Fruit fly (Drosophila melanogaster) whole organism, wandering third instar larva: Measurements from ENCODE around the gene melt.

ENCODE experiments used
- CG32264 ChIP-seq: fragments of 200-800 bp; sonication (Bioruptor generic); optimal IDR thresholded peaks from 2 replicates; lab custom pipeline; 2016; ENCODE audit warnings: missing biosample characterization, missing genetic modification characterization
- CG9705 ChIP-seq: fragments of 200-800 bp; sonication (Bioruptor generic); optimal IDR thresholded peaks from 2 replicates; lab custom pipeline; 2018; ENCODE audit warnings: missing biosample characterization, mild to moderate bottlenecking, missing genetic modification characterization
- CrebA ChIP-seq: fragments of 200-800 bp; sonication (Bioruptor generic); optimal IDR thresholded peaks from 2 replicates; lab custom pipeline; 2016; ENCODE audit warnings: missing biosample characterization, mild to moderate bottlenecking, missing genetic modification characterization, borderline replicate concordance
- Dfd ChIP-seq: fragments of >200 bp; optimal IDR thresholded peaks from 2 replicates; lab custom pipeline; 2017; ENCODE audit warnings: missing biosample characterization, missing genetic modification characterization
- HLH106 ChIP-seq: fragments of 200-800 bp; optimal IDR thresholded peaks from 3 replicates; lab custom pipeline; 2019; ENCODE audit warnings: missing biosample characterization, mild to moderate bottlenecking, missing genetic modification characterization, moderate library complexity
- Hnf4 ChIP-seq: fragments of 200-800 bp; sonication (Bioruptor generic); optimal IDR thresholded peaks from 2 replicates; lab custom pipeline; 2016; ENCODE audit warnings: missing biosample characterization, mild to moderate bottlenecking, missing genetic modification characterization
- Hr83 ChIP-seq: fragments of 200-300 bp; sonication (Bioruptor generic); optimal IDR thresholded peaks from 2 replicates; lab custom pipeline; 2016; ENCODE audit warnings: missing biosample characterization, mild to moderate bottlenecking, missing genetic modification characterization, moderate library complexity; ENCODE audit not compliant: poor library complexity, severe bottlenecking
- Mio ChIP-seq: sonication (Bioruptor generic); optimal IDR thresholded peaks from 2 replicates; lab custom pipeline; 2016; ENCODE audit warnings: missing biosample characterization, missing genetic modification characterization
- Myc ChIP-seq: fragments of >200 bp; optimal IDR thresholded peaks from 2 replicates; lab custom pipeline; 2017
- N ChIP-seq: fragments of >200 bp; optimal IDR thresholded peaks from 2 replicates; lab custom pipeline; 2018; ENCODE audit warnings: missing biosample characterization, missing external identifiers, missing genetic modification characterization
- OdsH ChIP-seq: fragments of 200-800 bp; sonication (Bioruptor generic); optimal IDR thresholded peaks from 2 replicates; lab custom pipeline; 2016; ENCODE audit warnings: missing biosample characterization, mild to moderate bottlenecking, missing genetic modification characterization
- Rel ChIP-seq, 2 experiments: fragments of 200-800 bp; sonication (Bioruptor generic) in 1 of 2; optimal IDR thresholded peaks; 2 replicates in 1 of 2; 3 replicates in 1 of 2; lab custom pipeline; 2016 to 2019; ENCODE audit warnings: mild to moderate bottlenecking in 2 of 2, missing biosample characterization in 2 of 2, missing genetic modification characterization in 2 of 2, moderate library complexity in 1 of 2
- Sp1 ChIP-seq: fragments of 200-800 bp; sonication (Bioruptor generic); optimal IDR thresholded peaks from 3 replicates; lab custom pipeline; 2019; ENCODE audit warnings: missing biosample characterization, mild to moderate bottlenecking, missing genetic modification characterization, moderate library complexity
- Vsx2 ChIP-seq: fragments of 200-300, 225-300 bp; sonication (Bioruptor generic); optimal IDR thresholded peaks from 2 replicates; lab custom pipeline; 2018; ENCODE audit warnings: missing biosample characterization, missing genetic modification characterization; ENCODE audit not compliant: partially characterized antibody
- dl ChIP-seq, 2 experiments: fragments of 175-275, 200-275 bp in 1 of 2; fragments of 200-275 bp in 1 of 2; sonication (Bioruptor generic); optimal IDR thresholded peaks; lab custom pipeline; 2018; ENCODE audit warnings: mild to moderate bottlenecking in 2 of 2, missing biosample characterization in 2 of 2, missing genetic modification characterization in 2 of 2, moderate library complexity in 2 of 2; ENCODE audit not compliant: partially characterized antibody in 2 of 2, insufficient read depth in 1 of 2
- dmrt93B ChIP-seq: fragments of 200-800 bp; sonication (Bioruptor generic); optimal IDR thresholded peaks from 2 replicates; lab custom pipeline; 2018; ENCODE audit warnings: missing biosample characterization, mild to moderate bottlenecking, missing genetic modification characterization
- dsf ChIP-seq: sonication (Bioruptor generic); optimal IDR thresholded peaks from 2 replicates; lab custom pipeline; 2016; ENCODE audit warnings: missing biosample characterization, missing genetic modification characterization, borderline replicate concordance
- ey ChIP-seq: fragments of 200-800 bp; sonication (Bioruptor generic); optimal IDR thresholded peaks from 2 replicates; lab custom pipeline; 2016; ENCODE audit warnings: missing biosample characterization, missing genetic modification characterization
- foxo ChIP-seq, 2 experiments: fragments of 200-800 bp; sonication (Bioruptor generic); optimal IDR thresholded peaks; 2 replicates in 1 of 2; 3 replicates in 1 of 2; lab custom pipeline; 2016 to 2017; ENCODE audit warnings: missing biosample characterization in 2 of 2, missing genetic modification characterization in 2 of 2
- fru ChIP-seq: fragments of 200-800 bp; sonication (Bioruptor generic); optimal IDR thresholded peaks from 3 replicates; lab custom pipeline; 2016; ENCODE audit warnings: missing biosample characterization, mild to moderate bottlenecking, missing genetic modification characterization
- h ChIP-seq: fragments of 200-800 bp; sonication (Bioruptor generic); optimal IDR thresholded peaks from 3 replicates; lab custom pipeline; 2016; ENCODE audit warnings: missing biosample characterization, mild to moderate bottlenecking, missing genetic modification characterization
- jim ChIP-seq: fragments of 175-275, 200-325 bp; sonication (Bioruptor generic); optimal IDR thresholded peaks from 2 replicates; lab custom pipeline; 2016; ENCODE audit warnings: missing biosample characterization, mild to moderate bottlenecking, missing genetic modification characterization
- pan ChIP-seq: fragments of >200 bp; optimal IDR thresholded peaks from 2 replicates; lab custom pipeline; 2017
- psq ChIP-seq: fragments of 200-800 bp; sonication (Bioruptor generic); optimal IDR thresholded peaks from 3 replicates; lab custom pipeline; 2017; ENCODE audit warnings: missing biosample characterization, mild to moderate bottlenecking, missing genetic modification characterization, moderate library complexity
- rgr ChIP-seq: fragments of 200-800 bp; sonication (Bioruptor generic); optimal IDR thresholded peaks from 3 replicates; lab custom pipeline; 2016; ENCODE audit warnings: missing biosample characterization, mild to moderate bottlenecking, missing genetic modification characterization
- sv ChIP-seq: fragments of 200-800 bp; sonication (Bioruptor generic); optimal IDR thresholded peaks from 3 replicates; lab custom pipeline; 2016; ENCODE audit warnings: missing biosample characterization, missing genetic modification characterization
- usp ChIP-seq: fragments of >200 bp; optimal IDR thresholded peaks from 2 replicates; lab custom pipeline; 2017; ENCODE audit warnings: missing biosample characterization, missing genetic modification characterization

Gene melt

DNA sequence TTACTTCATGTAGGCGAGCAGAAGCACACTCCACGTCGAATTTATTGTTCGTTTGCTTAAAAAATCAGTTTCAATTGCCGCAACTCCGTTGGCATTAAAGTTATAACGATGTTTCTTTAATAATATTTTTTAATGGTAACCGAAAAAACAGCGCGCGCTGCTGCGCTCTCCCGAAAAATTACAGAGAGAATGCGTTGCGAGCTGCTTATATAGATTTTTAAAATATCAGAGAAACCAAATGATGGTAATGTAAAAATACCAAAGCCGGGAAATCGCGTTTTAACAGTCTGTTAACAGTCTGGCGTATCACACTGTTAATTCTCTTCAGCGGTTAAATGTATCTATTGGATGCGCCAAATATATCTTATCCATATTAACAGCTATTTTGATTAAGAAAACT, 22.6 kb downstream of the melt start, which contains the start of gene corn:
Gene corn (minus strand): TSS at position 184 of the 400 bp plus-strand sequence.
- TF ChIP-seq Vsx2 (GFP tag; lab: Kevin White, UChicago) (peak; percentile 52), Rel (GFP tag; optimal IDR thresholded peaks at IDR 0.05; lab: Kevin White, UChicago) (no peak), Rel (tag; optimal IDR thresholded peaks at IDR 0.05; lab: Kevin White, UChicago) (peak; percentile 29), Hnf4 (GFP tag; lab: Kevin White, UChicago) (peak; percentile 31), Hr83 (peak; percentile 8), h (peak; percentile 11), CrebA (GFP tag; lab: Kevin White, UChicago) (peak; percentile 57), CG9705 (GFP tag; lab: Kevin White, UChicago) (no peak), ey (GFP tag; lab: Kevin White, UChicago) (no peak), pan (lab: Kevin White, UChicago) (no peak), Sp1 (GFP tag; lab: Kevin White, UChicago) (no peak), jim (GFP tag; lab: Kevin White, UChicago) (no peak), dl (GFP tag; optimal IDR thresholded peaks at IDR 0.05; lab: Kevin White, UChicago; ENCODE audit: insufficient read depth in 1 of 2, partially characterized antibody in 2 of 2) (no peak)

DNA sequence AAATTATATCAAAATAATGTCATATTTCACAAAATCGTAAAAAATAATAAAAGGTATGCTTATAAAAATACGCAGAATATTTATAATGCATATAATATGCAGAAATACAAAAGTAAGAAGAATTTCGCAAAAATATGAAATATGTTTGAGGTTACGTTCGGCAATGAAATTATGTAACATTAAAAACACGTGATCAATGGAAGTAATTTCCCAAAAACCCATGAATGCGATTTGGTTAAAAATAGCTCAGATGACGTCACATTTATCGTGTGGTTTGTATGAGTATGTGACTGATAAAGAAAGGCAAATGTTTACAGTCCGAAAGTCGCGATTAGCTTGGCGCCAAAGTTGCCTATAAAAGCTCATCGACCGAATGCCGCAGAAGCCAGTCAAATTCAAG, 23.4 kb downstream of the melt start, which contains the start of gene CG8620:
Gene CG8620 (plus strand): TSS at position 387 of the 400 bp plus-strand sequence.
- no peak for TF ChIP-seq Rel (GFP tag; optimal IDR thresholded peaks at IDR 0.05; lab: Kevin White, UChicago)
- TF ChIP-seq Rel (tag; optimal IDR thresholded peaks at IDR 0.05; lab: Kevin White, UChicago), result peak; percentile 31
- no peak for TF ChIP-seq usp

DNA sequence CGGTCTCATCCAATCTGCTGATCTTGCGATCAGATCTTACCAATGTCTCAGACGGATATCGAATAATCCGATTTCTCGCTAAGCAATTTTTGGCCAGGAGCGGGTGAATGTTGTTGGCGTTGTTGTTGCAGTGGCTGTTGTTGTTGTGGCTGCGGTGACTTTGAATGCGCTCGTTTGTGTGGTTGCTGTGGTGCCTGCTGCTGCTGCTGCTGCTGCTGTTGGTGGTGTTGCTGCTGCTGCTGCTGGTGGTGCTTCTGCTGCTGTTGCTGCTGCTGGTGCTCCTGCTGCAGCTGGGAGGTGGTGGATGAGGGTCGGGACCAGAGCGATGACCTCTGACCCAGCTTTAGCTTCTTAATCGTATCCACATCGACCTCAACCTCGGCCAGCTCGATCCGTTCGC, 27.0 kb downstream of the melt start:
- TF ChIP-seq CG32264 (GFP tag; lab: Kevin White, UChicago) (no peak), Dfd (GFP tag; lab: Kevin White, UChicago) (peak; percentile 93)

DNA sequence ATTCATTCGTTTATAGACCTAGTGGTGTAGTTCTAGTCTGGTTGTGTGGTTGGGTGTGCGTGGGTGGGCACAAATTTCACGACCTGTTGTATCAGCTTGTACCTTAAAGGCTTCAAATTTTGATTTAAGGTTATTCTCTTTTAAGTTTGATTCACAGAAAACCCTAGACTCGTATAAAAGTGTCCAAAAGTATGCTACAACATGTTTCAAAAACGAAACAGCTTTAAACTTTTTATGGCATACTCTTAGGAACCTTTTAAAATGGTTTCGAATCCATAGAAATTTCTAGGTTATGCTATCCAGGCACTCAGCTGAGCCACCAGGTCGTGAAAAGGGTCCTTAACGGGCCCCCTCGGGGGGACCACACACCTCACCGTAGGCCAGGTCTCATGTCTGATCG, 27.6 kb downstream of the melt start:
- no peak for TF ChIP-seq Mio
- TF ChIP-seq psq (GFP tag; lab: Kevin White, UChicago), result no peak
- TF ChIP-seq Rel (GFP tag; optimal IDR thresholded peaks at IDR 0.05; lab: Kevin White, UChicago), result no peak
- no peak for TF ChIP-seq Rel (tag; optimal IDR thresholded peaks at IDR 0.05; lab: Kevin White, UChicago)
- no peak for TF ChIP-seq dl (GFP tag; optimal IDR thresholded peaks at IDR 0.05; lab: Kevin White, UChicago; ENCODE audit: insufficient read depth in 1 of 2, partially characterized antibody in 2 of 2)
- no peak for TF ChIP-seq dsf (GFP tag; lab: Kevin White, UChicago)
- no peak for TF ChIP-seq N
- TF ChIP-seq sv (GFP tag; lab: Kevin White, UChicago), result no peak
- TF ChIP-seq Vsx2 (GFP tag; lab: Kevin White, UChicago), result no peak
- no peak for TF ChIP-seq OdsH (GFP tag; lab: Kevin White, UChicago)
- no peak for TF ChIP-seq pan (lab: Kevin White, UChicago)
- no peak for TF ChIP-seq Myc
- no peak for TF ChIP-seq rgr (GFP tag; lab: Kevin White, UChicago)
- TF ChIP-seq dmrt93B (GFP tag; lab: Kevin White, UChicago), result no peak
- TF ChIP-seq HLH106 (tag; lab: Kevin White, UChicago), result no peak

DNA sequence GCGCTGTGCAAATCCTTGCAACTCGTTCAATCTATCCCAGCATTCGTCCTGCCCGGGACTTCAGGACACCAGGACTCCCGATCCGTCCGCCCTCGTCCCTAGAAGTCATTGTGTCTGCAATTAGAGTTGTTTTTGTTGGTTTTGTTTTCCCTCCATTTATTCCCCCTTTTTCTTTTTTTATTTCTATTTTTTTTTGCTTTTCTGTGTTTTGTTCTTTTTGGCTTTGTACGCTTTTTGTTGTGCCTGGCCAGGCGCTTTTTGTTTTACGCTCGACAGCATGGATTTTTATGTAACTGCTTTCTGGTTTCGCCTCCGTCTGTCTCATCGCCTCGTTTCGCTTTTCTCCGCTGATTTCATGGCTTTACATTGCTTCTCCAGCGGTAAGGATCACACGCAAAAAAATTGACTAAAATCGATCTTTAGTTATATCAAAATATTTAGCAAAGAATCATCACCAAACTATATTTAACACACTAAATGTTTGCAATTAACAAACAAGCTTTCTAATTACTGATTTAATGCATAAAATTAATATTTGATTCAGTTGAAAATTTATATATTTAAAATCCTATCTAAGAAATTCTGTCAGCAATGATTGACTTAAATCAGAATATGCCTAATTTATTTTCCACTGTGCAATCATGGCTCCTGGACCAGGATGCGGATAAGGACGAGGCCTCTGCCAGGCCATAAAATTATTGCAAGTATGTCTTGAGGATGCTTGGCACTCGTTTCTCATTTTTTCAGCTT, 50.6 kb downstream of the melt start:
- no peak for TF ChIP-seq CrebA (GFP tag; lab: Kevin White, UChicago)
- TF ChIP-seq foxo (GFP tag; optimal IDR thresholded peaks at IDR 0.05; lab: Kevin White, UChicago), result peak in 1 of 2 experiments; percentile 42
- peak; percentile 10 for TF ChIP-seq h
- peak; percentile 48 for TF ChIP-seq Sp1 (GFP tag; lab: Kevin White, UChicago)
- peak; percentile 39 for TF ChIP-seq psq (GFP tag; lab: Kevin White, UChicago)
- TF ChIP-seq sv (GFP tag; lab: Kevin White, UChicago), result no peak
- peak; percentile 35 for TF ChIP-seq HLH106 (tag; lab: Kevin White, UChicago)
- peak; percentile 38 for TF ChIP-seq fru
- TF ChIP-seq Rel (GFP tag; optimal IDR thresholded peaks at IDR 0.05; lab: Kevin White, UChicago), result no peak
- TF ChIP-seq Rel (tag; optimal IDR thresholded peaks at IDR 0.05; lab: Kevin White, UChicago), result no peak
